Worm (Caenorhabditis elegans): ENCODE results near the gene nhr-137.

DNA sequence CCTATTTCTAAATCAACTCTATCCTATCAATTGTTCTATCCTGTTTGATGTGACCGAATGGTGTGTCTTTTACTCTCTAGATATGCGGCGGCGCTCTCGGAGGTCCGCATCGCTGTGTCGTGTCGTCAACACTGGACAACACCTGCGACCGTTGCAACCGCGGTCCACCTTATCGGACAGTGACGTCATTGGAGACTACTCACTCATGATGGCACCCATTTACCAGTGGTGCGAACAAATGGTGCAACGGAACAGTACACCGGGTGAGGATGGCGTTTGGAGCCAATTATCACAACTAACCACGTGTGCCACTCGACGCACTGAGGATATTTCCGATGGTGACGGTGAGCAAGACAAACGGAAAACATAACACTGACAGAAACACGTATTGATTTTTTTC, 43.5 kb downstream of the nhr-137 start:
- TF ChIP-seq scrt-1 (GFP tag; IDR thresholded peaks at IDR 0.05), result no peak
- no peak for TF ChIP-seq tbx-11 (GFP tag; IDR thresholded peaks at IDR 0.05)
- TF ChIP-seq aly-1 (tag; optimal IDR thresholded peaks at IDR 0.05), result no peak
- no peak for TF ChIP-seq pes-1 (GFP tag; IDR thresholded peaks at IDR 0.05)
- no peak for TF ChIP-seq ceh-13 (GFP tag; optimal IDR thresholded peaks at IDR 0.05)
- TF ChIP-seq hmg-4 (GFP tag; optimal IDR thresholded peaks at IDR 0.05), result no peak
- no peak for TF ChIP-seq hnd-1 (tag; optimal IDR thresholded peaks at IDR 0.05)
- no peak for TF ChIP-seq ama-1 (optimal IDR thresholded peaks at IDR 0.05)

Measured in whole organism, early embryonic.